Worm (Caenorhabditis elegans): ENCODE measurements around the gene H27A22.1.

DNA sequence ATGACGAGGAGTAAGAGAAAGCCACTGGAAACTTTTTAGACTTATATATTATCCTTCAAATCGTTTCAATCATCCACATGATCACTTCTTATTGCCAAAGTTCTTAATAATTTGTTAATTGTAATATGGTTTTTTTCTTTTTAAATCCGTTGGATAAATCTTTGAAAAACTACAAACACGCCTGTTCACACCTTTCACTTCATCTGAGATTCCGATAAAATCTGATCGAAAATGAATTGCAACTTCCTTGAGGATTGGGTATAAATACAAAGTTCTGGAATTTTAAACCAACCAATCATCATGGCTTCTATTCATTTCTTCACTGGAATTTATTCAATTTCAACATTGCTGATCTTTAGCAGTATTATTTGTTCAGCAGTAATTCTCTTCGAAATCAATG is 41.7 kb upstream of the H27A22.1 start, which contains the start of gene col-152:
- TF ChIP-seq blmp-1 (tag; optimal IDR thresholded peaks at IDR 0.05; ENCODE audit: insufficient read depth) (no peak), skn-1 (tag; optimal IDR thresholded peaks at IDR 0.05) (no peak)
